Worm (Caenorhabditis elegans) whole organism, late embryonic: ENCODE results near the gene ptpn-22.

Source experiments
- C08G9.2 ChIP-seq: sonication (generic microtip); optimal IDR thresholded peaks from 2 replicates; lab custom pipeline; 2016; ENCODE audit warnings: mild to moderate bottlenecking, missing genetic modification characterization, moderate library complexity, missing compliant biosample characterization
- F13H6.1 ChIP-seq: sonication (generic microtip); optimal IDR thresholded peaks from 2 replicates; lab custom pipeline; 2016; ENCODE audit warnings: missing genetic modification characterization, missing compliant biosample characterization
- Y22D7AL.16 ChIP-seq: sonication (generic microtip); optimal IDR thresholded peaks from 2 replicates; lab custom pipeline; 2016; ENCODE audit warnings: missing genetic modification characterization, missing compliant biosample characterization
- ama-1 ChIP-seq: fragments of 150-350 bp; optimal IDR thresholded peaks from 2 replicates; lab custom pipeline; 2014
- fkh-10 ChIP-seq: fragments of 150-350 bp; optimal IDR thresholded peaks from 2 replicates; lab custom pipeline; 2014; ENCODE audit warnings: missing biosample characterization, missing genetic modification reagents, missing genetic modification characterization
- fkh-6 ChIP-seq: sonication (generic microtip); optimal IDR thresholded peaks from 2 replicates; lab custom pipeline; 2016; ENCODE audit warnings: missing genetic modification characterization, missing compliant biosample characterization
- hlh-30 ChIP-seq: sonication (generic microtip); optimal IDR thresholded peaks from 2 replicates; lab custom pipeline; 2017; ENCODE audit warnings: antibody characterized with exemption, missing genetic modification characterization, missing compliant biosample characterization; ENCODE audit not compliant: insufficient read depth
- unc-86 ChIP-seq: sonication (generic microtip); optimal IDR thresholded peaks from 2 replicates; lab custom pipeline; 2016; ENCODE audit warnings: missing genetic modification characterization, missing compliant biosample characterization
- zip-5 ChIP-seq: sonication (generic microtip); optimal IDR thresholded peaks from 2 replicates; lab custom pipeline; 2016; ENCODE audit warnings: missing genetic modification characterization, missing compliant biosample characterization

DNA sequence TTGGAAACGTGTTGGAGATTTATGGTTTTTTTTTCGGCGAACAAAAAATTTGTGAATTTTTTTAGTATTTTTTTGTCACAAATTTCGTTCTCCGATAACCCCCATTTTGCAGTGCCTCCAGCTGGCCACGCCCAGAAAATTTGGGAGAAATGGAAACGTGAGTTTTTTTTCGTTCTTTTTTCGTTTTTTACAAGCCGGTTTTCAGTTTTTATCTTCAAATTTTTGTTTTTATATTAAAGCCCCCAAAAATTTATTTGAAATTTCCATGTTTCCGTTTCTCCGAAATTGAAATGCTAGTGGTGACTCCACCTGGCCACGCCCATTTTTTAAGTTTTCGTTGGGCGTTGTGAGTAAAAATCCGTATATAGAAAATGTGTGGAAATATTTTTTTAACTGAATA is 52.9 kb downstream of the ptpn-22 start:
- TF ChIP-seq zip-5 (tag; lab: Kevin White, UChicago) (peak; percentile 89), hlh-30 (tag; lab: Kevin White, UChicago) (no peak), unc-86 (tag; lab: Kevin White, UChicago) (peak; percentile 20), F13H6.1 (tag; lab: Kevin White, UChicago) (peak; percentile 78), C08G9.2 (tag; lab: Kevin White, UChicago) (peak; percentile 90), Y22D7AL.16 (tag; lab: Kevin White, UChicago) (no peak), fkh-10 (GFP tag; lab: Kevin White, UChicago) (no peak), ama-1 (lab: Kevin White, UChicago) (no peak), fkh-6 (tag; lab: Kevin White, UChicago) (peak; percentile 80)
